Worm (Caenorhabditis elegans): Measurements from ENCODE around the gene C48B4.9.

DNA sequence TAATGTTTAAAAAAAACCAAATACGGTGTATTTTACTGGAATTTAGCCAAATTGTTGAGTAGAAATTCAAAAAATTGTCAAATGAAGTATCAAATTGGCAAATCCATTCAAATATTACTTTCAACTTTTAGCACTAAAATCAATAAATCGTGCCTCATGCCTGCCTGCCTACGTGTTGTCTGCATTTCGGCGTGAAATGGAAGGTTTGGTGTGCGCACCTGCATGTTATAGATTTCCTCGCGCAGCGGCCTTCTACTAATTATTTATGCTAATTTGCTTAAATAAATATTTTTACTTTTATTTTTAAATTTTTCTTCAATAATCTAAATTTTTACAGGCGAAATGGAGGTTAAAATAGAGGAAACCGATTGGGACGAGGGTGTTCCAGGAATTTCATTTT is 34.3 kb downstream of the C48B4.9 start, which contains the start of gene ZK1098.2:
- no peak for TF ChIP-seq him-1 (tag; optimal IDR thresholded peaks at IDR 0.05)
- TF ChIP-seq W03F9.2 (tag; optimal IDR thresholded peaks at IDR 0.05) = peak; percentile 12
